Fruit fly (Drosophila melanogaster): ENCODE results near the gene CG34347.

The CG34347 gene

DNA sequence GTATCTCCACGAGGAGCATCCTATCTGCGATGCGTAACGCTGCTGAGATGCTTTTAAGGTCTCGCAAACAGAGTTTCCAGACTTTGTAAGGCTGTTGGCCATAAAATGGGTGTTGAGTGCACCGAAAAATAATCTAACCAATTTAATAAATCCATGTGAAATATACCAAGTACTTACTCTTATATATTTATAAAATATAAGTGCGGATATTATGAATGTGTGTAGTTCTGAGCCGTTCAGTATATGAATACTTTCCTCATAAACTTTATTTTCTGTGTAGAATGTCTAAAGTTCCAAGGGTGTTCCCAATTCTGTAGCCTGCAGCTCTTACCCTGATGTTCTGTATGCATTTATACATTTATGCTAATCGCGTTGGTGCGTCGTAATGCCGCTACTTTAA is 25.2 kb upstream of the CG34347 start (continued):
- TF ChIP-seq CG6276 (GFP tag; optimal IDR thresholded peaks at IDR 0.05) = no peak
- TF ChIP-seq CG7368 (GFP tag; optimal IDR thresholded peaks at IDR 0.05) = no peak
- peak; percentile 76 for TF ChIP-seq dsx (GFP tag; optimal IDR thresholded peaks at IDR 0.05; ENCODE audit: poor library complexity, severe bottlenecking)
- no peak for TF ChIP-seq Lpt (GFP tag; optimal IDR thresholded peaks at IDR 0.05)
- TF ChIP-seq vri (GFP tag; optimal IDR thresholded peaks at IDR 0.05) = no peak
- TF ChIP-seq CG6163 (GFP tag; IDR thresholded peaks at IDR 0.05) = no peak
- TF ChIP-seq lz (GFP tag; optimal IDR thresholded peaks at IDR 0.05) = no peak
- TF ChIP-seq CG8632 (GFP tag; optimal IDR thresholded peaks at IDR 0.05) = no peak
- peak; percentile 20 for TF ChIP-seq Met (GFP tag; optimal IDR thresholded peaks at IDR 0.05)
- no peak for TF ChIP-seq topi (GFP tag; optimal IDR thresholded peaks at IDR 0.05)
- TF ChIP-seq CG4318 (GFP tag; optimal IDR thresholded peaks at IDR 0.05) = no peak

DNA sequence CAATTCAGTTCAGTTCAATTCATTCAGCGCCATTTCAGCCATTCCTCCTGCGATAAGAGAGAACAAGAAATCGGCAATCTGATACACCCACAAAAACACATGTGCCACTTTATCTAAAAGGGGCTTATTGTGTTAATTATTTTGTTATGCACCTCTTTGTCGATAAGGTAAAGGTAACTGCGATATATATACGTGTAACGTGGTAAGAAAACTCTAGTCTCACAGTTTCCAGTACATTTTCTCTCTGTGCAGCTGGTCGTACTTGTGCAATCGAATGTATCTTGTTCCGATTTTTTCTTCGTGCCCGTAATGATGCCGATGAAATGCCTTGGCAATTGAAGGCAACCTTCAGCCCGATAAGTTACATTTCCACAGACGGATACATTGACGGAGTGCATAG is 23.4 kb upstream of the CG34347 start:
- peak; percentile 13 for TF ChIP-seq CG8319 (GFP tag; optimal IDR thresholded peaks at IDR 0.05)
- TF ChIP-seq CG3032 (tag; optimal IDR thresholded peaks at IDR 0.05) = peak; percentile 11
- TF ChIP-seq Hr4 (GFP tag; optimal IDR thresholded peaks at IDR 0.05) = peak; percentile 33
- TF ChIP-seq CG16779 (tag; optimal IDR thresholded peaks at IDR 0.05) = no peak
- TF ChIP-seq Gug (GFP tag; IDR thresholded peaks at IDR 0.05) = peak; percentile 32; the same call in 1 of the 2 replicates
- peak; percentile 31 for TF ChIP-seq OdsH (GFP tag; optimal IDR thresholded peaks at IDR 0.05)
- no peak for TF ChIP-seq Blimp-1 (GFP tag; optimal IDR thresholded peaks at IDR 0.05)
- TF ChIP-seq pdm3 (GFP tag; optimal IDR thresholded peaks at IDR 0.05) = peak; percentile 36
- no peak for TF ChIP-seq spab (GFP tag; optimal IDR thresholded peaks at IDR 0.05)
- TF ChIP-seq Smox (GFP tag; optimal IDR thresholded peaks at IDR 0.05) = peak; percentile 27
- no peak for TF ChIP-seq fd59A (GFP tag; optimal IDR thresholded peaks at IDR 0.05)
- TF ChIP-seq dsx (GFP tag; optimal IDR thresholded peaks at IDR 0.05; ENCODE audit: poor library complexity, severe bottlenecking) = no peak
- TF ChIP-seq salr (GFP tag; optimal IDR thresholded peaks at IDR 0.05) = no peak
- TF ChIP-seq Eip78C (GFP tag) = peak; percentile 83
- TF ChIP-seq ss (GFP tag; optimal IDR thresholded peaks at IDR 0.05) = no peak
- peak; percentile 38 for TF ChIP-seq acj6 (GFP tag; optimal IDR thresholded peaks at IDR 0.05)
- TF ChIP-seq CG15336 (GFP tag; IDR thresholded peaks at IDR 0.05) = peak; percentile 28; the same call in 1 of the 2 replicates
- TF ChIP-seq Sox14 (GFP tag; optimal IDR thresholded peaks at IDR 0.05) = peak; percentile 32
- peak; percentile 15 for TF ChIP-seq cyc (GFP tag; optimal IDR thresholded peaks at IDR 0.05)
- TF ChIP-seq CG31627 (GFP tag; optimal IDR thresholded peaks at IDR 0.05) = peak; percentile 12
- TF ChIP-seq CG34406 (GFP tag; optimal IDR thresholded peaks at IDR 0.05) = peak; percentile 21
- TF ChIP-seq Sox102F (GFP tag; optimal IDR thresholded peaks at IDR 0.05) = peak; percentile 27
- no peak for TF ChIP-seq CG6808 (GFP tag; optimal IDR thresholded peaks at IDR 0.05)
- TF ChIP-seq fkh (GFP tag; optimal IDR thresholded peaks at IDR 0.05) = no peak
- TF ChIP-seq Met (GFP tag; optimal IDR thresholded peaks at IDR 0.05) = peak; percentile 51
- no peak for TF ChIP-seq Ets21C (GFP tag; optimal IDR thresholded peaks at IDR 0.05)
- TF ChIP-seq CG11294 (GFP tag; IDR thresholded peaks at IDR 0.05) = no peak
- TF ChIP-seq net (GFP tag; optimal IDR thresholded peaks at IDR 0.05) = no peak
- TF ChIP-seq CG11902 (GFP tag; optimal IDR thresholded peaks at IDR 0.05) = peak; percentile 18
- no peak for TF ChIP-seq CG1621 (tag; optimal IDR thresholded peaks at IDR 0.05)
- no peak for TF ChIP-seq Hr38 (GFP tag; optimal IDR thresholded peaks at IDR 0.05)
- TF ChIP-seq CG32006 (GFP tag; optimal IDR thresholded peaks at IDR 0.05) = peak; percentile 30
- TF ChIP-seq CG3919 (GFP tag; optimal IDR thresholded peaks at IDR 0.05) = peak; percentile 60
- peak; percentile 70 for TF ChIP-seq svp (GFP tag)
- no peak for TF ChIP-seq CG4318 (GFP tag; optimal IDR thresholded peaks at IDR 0.05)
- peak; percentile 35 for TF ChIP-seq CG11762 (GFP tag; optimal IDR thresholded peaks at IDR 0.05; ENCODE audit: insufficient read depth)
- TF ChIP-seq Eip93F (GFP tag; optimal IDR thresholded peaks at IDR 0.05) = no peak
- no peak for TF ChIP-seq Lpt (GFP tag; optimal IDR thresholded peaks at IDR 0.05)
- peak; percentile 15 for TF ChIP-seq CG10669 (GFP tag; optimal IDR thresholded peaks at IDR 0.05)
- peak; percentile 25; the same call in 1 of the 3 replicates for TF ChIP-seq CG6163 (GFP tag; IDR thresholded peaks at IDR 0.05)
- peak; percentile 29; the same call in 1 of the 3 replicates for TF ChIP-seq eg (GFP tag; IDR thresholded peaks at IDR 0.05)
- peak; percentile 33 for TF ChIP-seq Ets96B (tag; optimal IDR thresholded peaks at IDR 0.05)
- peak; percentile 16 for TF ChIP-seq CG7368 (GFP tag; optimal IDR thresholded peaks at IDR 0.05)
- peak; percentile 22 for TF ChIP-seq lz (GFP tag; optimal IDR thresholded peaks at IDR 0.05)
- TF ChIP-seq dac (GFP tag; optimal IDR thresholded peaks at IDR 0.05) = no peak
